Worm (Caenorhabditis elegans): ENCODE measurements around the gene Y97E10B.1.

Gene Y97E10B.1

ce11 chrV:7980370-7980987 is 36.8 kb downstream of the Y97E10B.1 start (continued):
- TF ChIP-seq saeg-2 (GFP tag; IDR thresholded peaks at IDR 0.05) (no peak), aly-2 (tag; optimal IDR thresholded peaks at IDR 0.05) (no peak), mes-2 (tag; optimal IDR thresholded peaks at IDR 0.05; ENCODE audit: poor library complexity, severe bottlenecking) (no peak), mdl-1 (tag; optimal IDR thresholded peaks at IDR 0.05) (peak in 1 of 2 experiments; percentile 65), nhr-237 (tag; optimal IDR thresholded peaks at IDR 0.05) (no peak), php-3 (GFP tag; IDR thresholded peaks at IDR 0.05) (no peak), ceh-62 (tag; optimal IDR thresholded peaks at IDR 0.05) (no peak), duxl-1 (tag; optimal IDR thresholded peaks at IDR 0.05; ENCODE audit: poor library complexity) (no peak), F49E8.2 (tag; optimal IDR thresholded peaks at IDR 0.05; ENCODE audit: borderline replicate concordance) (no peak), set-16 (GFP tag; IDR thresholded peaks at IDR 0.05) (no peak), hmg-1.1 (GFP tag; IDR thresholded peaks at IDR 0.05) (0 out of 2 replicates have a peak, but pooled peaks have one; percentile 58), zfp-2 (tag; optimal IDR thresholded peaks at IDR 0.05) (no peak), lin-1 (GFP tag; IDR thresholded peaks at IDR 0.05) (no peak), snpc-1.2 (GFP tag; IDR thresholded peaks at IDR 0.05) (no peak), nhr-11 (tag; optimal IDR thresholded peaks at IDR 0.05) (peak; percentile 29), rbr-2 (tag; optimal IDR thresholded peaks at IDR 0.05) (peak; percentile 60), mxl-2 (GFP tag; conservative IDR thresholded peaks at IDR 0.05) (no peak), hif-1 (tag; optimal IDR thresholded peaks at IDR 0.05) (peak in 1 of 2 experiments; percentile 21), unc-39 (tag; optimal IDR thresholded peaks at IDR 0.05) (no peak), F10B5.3 (tag; optimal IDR thresholded peaks at IDR 0.05) (no peak), nhr-10 (tag; optimal IDR thresholded peaks at IDR 0.05) (no peak), R02D3.7 (tag; optimal IDR thresholded peaks at IDR 0.05) (no peak), zag-1 (tag; optimal IDR thresholded peaks at IDR 0.05) (no peak), nhr-77 (tag; optimal IDR thresholded peaks at IDR 0.05) (no peak), nhr-48 (tag; optimal IDR thresholded peaks at IDR 0.05) (no peak), dmd-9 (GFP tag; IDR thresholded peaks at IDR 0.05) (no peak), daf-16 (GFP tag; optimal IDR thresholded peaks at IDR 0.05) (peak in 1 of 2 experiments; percentile 36), daf-16 (tag; optimal IDR thresholded peaks at IDR 0.05) (no peak), hlh-30 (tag; optimal IDR thresholded peaks at IDR 0.05; ENCODE audit: insufficient read depth) (peak; percentile 69), ceh-28 (tag; optimal IDR thresholded peaks at IDR 0.05) (no peak), ceh-44 (GFP tag; IDR thresholded peaks at IDR 0.05) (no peak), ceh-82 (tag; optimal IDR thresholded peaks at IDR 0.05) (no peak), snpc-4 (tag; optimal IDR thresholded peaks at IDR 0.05) (no peak), lin-13 (GFP tag; optimal IDR thresholded peaks at IDR 0.05) (no peak), nhr-102 (tag; optimal IDR thresholded peaks at IDR 0.05) (no peak), pha-4 (GFP tag; IDR thresholded peaks at IDR 0.05) (no peak), pha-4 (tag; optimal IDR thresholded peaks at IDR 0.05) (no peak), tra-1 (GFP tag; IDR thresholded peaks at IDR 0.05) (0 out of 2 replicates have a peak, but pooled peaks have one; percentile 60), daf-12 (tag; optimal IDR thresholded peaks at IDR 0.05) (no peak), lsy-2 (tag; optimal IDR thresholded peaks at IDR 0.05) (peak in 1 of 2 experiments; percentile 63), spr-1 (tag; optimal IDR thresholded peaks at IDR 0.05) (no peak), ceh-32 (tag; optimal IDR thresholded peaks at IDR 0.05; ENCODE audit: poor library complexity) (no peak), nhr-111 (GFP tag; optimal IDR thresholded peaks at IDR 0.05) (no peak), F26F4.8 (GFP tag; conservative IDR thresholded peaks at IDR 0.05) (no peak), Y105C5A.15 (GFP tag; IDR thresholded peaks at IDR 0.05) (no peak), dmd-6 (GFP tag; IDR thresholded peaks at IDR 0.05) (no peak), pqm-1 (tag; optimal IDR thresholded peaks at IDR 0.05) (no peak), hlh-11 (tag; optimal IDR thresholded peaks at IDR 0.05) (peak; percentile 38), nhr-6 (tag; optimal IDR thresholded peaks at IDR 0.05) (no peak), ztf-7 (tag; optimal IDR thresholded peaks at IDR 0.05) (no peak), attf-4 (tag; optimal IDR thresholded peaks at IDR 0.05) (no peak), nhr-42 (GFP tag; IDR thresholded peaks at IDR 0.05) (no peak)

Measured in whole organism, L4 larva.